Worm (Caenorhabditis elegans): ENCODE results near the gene mltn-10.
A peak's percentile ranks its signal among the peaks of the same experiment; 100 is the strongest.

The mltn-10 gene

ce11 chrII:14635179-14635578, 12.3 kb downstream of the mltn-10 start:
- TF ChIP-seq ceh-43 (GFP tag; optimal IDR thresholded peaks at IDR 0.05) (peak; percentile 48), unc-120 (tag; optimal IDR thresholded peaks at IDR 0.05; ENCODE audit: poor library complexity, severe bottlenecking) (peak; percentile 67), unc-39 (tag; optimal IDR thresholded peaks at IDR 0.05) (no peak), flh-1 (GFP tag; optimal IDR thresholded peaks at IDR 0.05) (peak; percentile 7), sem-2 (GFP tag; optimal IDR thresholded peaks at IDR 0.05) (peak; percentile 58), blmp-1 (tag; optimal IDR thresholded peaks at IDR 0.05) (no peak), snpc-4 (tag; optimal IDR thresholded peaks at IDR 0.05) (no peak), drap-1 (GFP tag; optimal IDR thresholded peaks at IDR 0.05) (peak; percentile 79), nhr-28 (tag; optimal IDR thresholded peaks at IDR 0.05) (peak; percentile 6), mep-1 (tag; optimal IDR thresholded peaks at IDR 0.05) (peak; percentile 4), mls-2 (tag; optimal IDR thresholded peaks at IDR 0.05) (peak; percentile 70), unc-62 (GFP tag; optimal IDR thresholded peaks at IDR 0.05) (no peak), M03D4.4 (tag; optimal IDR thresholded peaks at IDR 0.05) (peak; percentile 68), sptf-1 (tag; optimal IDR thresholded peaks at IDR 0.05) (peak; percentile 86), cnd-1 (tag; optimal IDR thresholded peaks at IDR 0.05) (peak; percentile 52), elt-1 (tag; optimal IDR thresholded peaks at IDR 0.05; ENCODE audit: borderline replicate concordance, insufficient read depth) (no peak), lin-32 (GFP tag; optimal IDR thresholded peaks at IDR 0.05) (peak; percentile 70), bed-3 (GFP tag; optimal IDR thresholded peaks at IDR 0.05) (peak; percentile 21), ceh-83 (GFP tag; optimal IDR thresholded peaks at IDR 0.05) (peak; percentile 45)

- peak; percentile 8 for TF ChIP-seq cnd-1 (tag; optimal IDR thresholded peaks at IDR 0.05)
Observed at ce11 chrII:14635895-14636294, 13.0 kb downstream of the mltn-10 start.

ce11 chrII:14636737-14637136, 13.9 kb downstream of the mltn-10 start, which contains the start of gene sre-13:
Gene sre-13 (minus strand): TSS chrII:14636837.
- no peak for TF ChIP-seq ces-1 (GFP tag; optimal IDR thresholded peaks at IDR 0.05)
- no peak for TF ChIP-seq tbx-8 (GFP tag; optimal IDR thresholded peaks at IDR 0.05)
- TF ChIP-seq elt-1 (tag; optimal IDR thresholded peaks at IDR 0.05; ENCODE audit: borderline replicate concordance, insufficient read depth), result no peak
- TF ChIP-seq mls-2 (tag; optimal IDR thresholded peaks at IDR 0.05), result no peak
- no peak for TF ChIP-seq nhr-76 (tag; optimal IDR thresholded peaks at IDR 0.05)
- no peak for TF ChIP-seq unc-62 (GFP tag; optimal IDR thresholded peaks at IDR 0.05)
- no peak for TF ChIP-seq ham-2 (GFP tag; optimal IDR thresholded peaks at IDR 0.05)
- no peak for TF ChIP-seq ceh-43 (GFP tag; optimal IDR thresholded peaks at IDR 0.05)
- no peak for TF ChIP-seq elt-3 (tag; optimal IDR thresholded peaks at IDR 0.05)
- TF ChIP-seq ztf-11 (tag; optimal IDR thresholded peaks at IDR 0.05), result no peak
- TF ChIP-seq nhr-2 (tag; optimal IDR thresholded peaks at IDR 0.05), result no peak

- no peak for TF ChIP-seq nhr-76 (tag; optimal IDR thresholded peaks at IDR 0.05)
- no peak for TF ChIP-seq bed-3 (GFP tag; optimal IDR thresholded peaks at IDR 0.05)
- no peak for TF ChIP-seq ceh-83 (GFP tag; optimal IDR thresholded peaks at IDR 0.05)
- no peak for TF ChIP-seq ztf-11 (tag; optimal IDR thresholded peaks at IDR 0.05)
- no peak for TF ChIP-seq unc-62 (GFP tag; optimal IDR thresholded peaks at IDR 0.05)
- TF ChIP-seq sptf-1 (tag; optimal IDR thresholded peaks at IDR 0.05), result no peak
- TF ChIP-seq hlh-1 (tag; optimal IDR thresholded peaks at IDR 0.05), result no peak
- TF ChIP-seq nhr-28 (tag; optimal IDR thresholded peaks at IDR 0.05), result no peak
- no peak for TF ChIP-seq mep-1 (tag; optimal IDR thresholded peaks at IDR 0.05)
- no peak for TF ChIP-seq lsy-2 (tag; optimal IDR thresholded peaks at IDR 0.05)
- TF ChIP-seq nhr-237 (tag; optimal IDR thresholded peaks at IDR 0.05), result no peak
- no peak for TF ChIP-seq ces-1 (GFP tag; optimal IDR thresholded peaks at IDR 0.05)
- no peak for TF ChIP-seq nhr-2 (tag; optimal IDR thresholded peaks at IDR 0.05)
- TF ChIP-seq tbx-8 (GFP tag; optimal IDR thresholded peaks at IDR 0.05), result no peak
- TF ChIP-seq mls-2 (tag; optimal IDR thresholded peaks at IDR 0.05), result no peak
- no peak for TF ChIP-seq ceh-43 (GFP tag; optimal IDR thresholded peaks at IDR 0.05)
Observed at ce11 chrII:14643983-14644382, 21.1 kb downstream of the mltn-10 start, which contains the start of gene atgp-2. Gene atgp-2 (minus strand): TSS chrII:14644083.

- no peak for TF ChIP-seq ham-2 (GFP tag; optimal IDR thresholded peaks at IDR 0.05)
- TF ChIP-seq ces-1 (GFP tag; optimal IDR thresholded peaks at IDR 0.05), result peak; percentile 87
Observed at ce11 chrII:14644465-14644864, 21.6 kb downstream of the mltn-10 start.

- TF ChIP-seq unc-120 (tag; optimal IDR thresholded peaks at IDR 0.05; ENCODE audit: poor library complexity, severe bottlenecking) (peak; percentile 33), hlh-1 (tag; optimal IDR thresholded peaks at IDR 0.05) (peak; percentile 54), M03D4.4 (tag; optimal IDR thresholded peaks at IDR 0.05) (no peak), ces-1 (GFP tag; optimal IDR thresholded peaks at IDR 0.05) (peak; percentile 50), ham-2 (GFP tag; optimal IDR thresholded peaks at IDR 0.05) (peak; percentile 30), unc-62 (GFP tag; optimal IDR thresholded peaks at IDR 0.05) (peak; percentile 94), mep-1 (tag; optimal IDR thresholded peaks at IDR 0.05) (peak; percentile 10), nhr-28 (tag; optimal IDR thresholded peaks at IDR 0.05) (no peak)
Observed at ce11 chrII:14645290-14645689, 22.4 kb downstream of the mltn-10 start.

Data from whole organism, mixed stage, embryonic.